Fruit fly (Drosophila melanogaster) S2 (cell line): ENCODE data around the gene CG7366.

Source experiments
- CG8478 ChIP-seq: fragments of >200 bp; optimal IDR thresholded peaks from 2 replicates; lab custom pipeline; 2018
- CTCF ChIP-seq, 2 experiments: fragments of >200 bp; optimal IDR thresholded peaks; 2 replicates each; lab custom pipeline; 2018

Gene CG7366

dm6 chr3L:8153206-8153996, 48.8 kb downstream of the CG7366 start:
- TF ChIP-seq CG8478 (lab: Kevin White, UChicago) (no peak), CTCF (optimal IDR thresholded peaks at IDR 0.05; lab: Kevin White, UChicago) (no peak)

- TF ChIP-seq CG8478 (lab: Kevin White, UChicago) (no peak), CTCF (optimal IDR thresholded peaks at IDR 0.05; lab: Kevin White, UChicago) (no peak)
Observed at dm6 chr3L:8151727-8152199, 50.5 kb downstream of the CG7366 start, which contains the start of gene CG13676. Gene CG13676, minus strand, starts transcription at chr3L:8151813.
